Worm (Caenorhabditis elegans) whole organism, L2 larva: Measurements from ENCODE around the gene spe-45.

Experiments
- aly-2 ChIP-seq: fragments of 150-350 bp; optimal IDR thresholded peaks from 2 replicates; lab custom pipeline; 2014; ENCODE audit warnings: missing biosample characterization, missing genetic modification characterization
- ama-1 ChIP-seq: fragments of 150-350 bp; optimal IDR thresholded peaks from 2 replicates; lab custom pipeline; 2018; ENCODE audit warnings: inconsistent platforms
- mab-5 ChIP-seq: fragments of 150-350 bp; optimal IDR thresholded peaks from 2 replicates; lab custom pipeline; 2014; ENCODE audit warnings: missing biosample characterization, missing genetic modification characterization
- mdl-1 ChIP-seq, 2 experiments: fragments of 150-350 bp in 1 of 2; sonication (generic microtip) in 1 of 2; optimal IDR thresholded peaks; 2 replicates each; lab custom pipeline; 2017; ENCODE audit warnings: missing biosample characterization in 2 of 2, missing genetic modification characterization in 2 of 2
- nhr-12 ChIP-seq: fragments of 150-350 bp; optimal IDR thresholded peaks from 2 replicates; lab custom pipeline; 2014; ENCODE audit warnings: missing biosample characterization, missing genetic modification characterization
- nhr-6 ChIP-seq: fragments of 150-350 bp; optimal IDR thresholded peaks from 2 replicates; lab custom pipeline; 2014; ENCODE audit warnings: missing biosample characterization, missing genetic modification characterization
- nhr-77 ChIP-seq: fragments of 150-350 bp; optimal IDR thresholded peaks from 2 replicates; lab custom pipeline; 2014; ENCODE audit warnings: missing biosample characterization, missing genetic modification characterization
- unc-62 ChIP-seq: fragments of 150-350 bp; optimal IDR thresholded peaks from 2 replicates; lab custom pipeline; 2014; ENCODE audit warnings: missing biosample characterization, missing genetic modification reagents, missing genetic modification characterization
- ztf-11 ChIP-seq: sonication (generic microtip); optimal IDR thresholded peaks from 2 replicates; lab custom pipeline; 2017; ENCODE audit warnings: missing biosample characterization, missing genetic modification characterization

ce11 chrIV:12376021-12376420 lies 13.9 kb downstream of the spe-45 start, which contains the start of gene atz-1:
- TF ChIP-seq ztf-11: no peak
- no peak for TF ChIP-seq unc-62 (GFP tag; lab: Kevin White, UChicago)
- no peak for TF ChIP-seq nhr-77 (tag; lab: Kevin White, UChicago)
- no peak for TF ChIP-seq nhr-12 (tag; lab: Kevin White, UChicago)
- TF ChIP-seq ama-1 (lab: Kevin White, UChicago): no peak
- TF ChIP-seq mdl-1 (tag; optimal IDR thresholded peaks at IDR 0.05; lab: Kevin White, UChicago): no peak
- TF ChIP-seq aly-2 (tag; lab: Kevin White, UChicago): no peak
- no peak for TF ChIP-seq nhr-6 (tag; lab: Kevin White, UChicago)
- no peak for TF ChIP-seq mab-5 (tag; lab: Kevin White, UChicago)
